Worm (Caenorhabditis elegans): ENCODE results near the gene F21G4.5.

Gene F21G4.5

ce11 chrX:9932226-9932773 is 26.4 kb downstream of the F21G4.5 start, which contains the start of gene tsp-21 (continued):
- TF ChIP-seq aptf-2 (GFP tag; conservative IDR thresholded peaks at IDR 0.05) (no peak), aptf-3 (GFP tag; IDR thresholded peaks at IDR 0.05) (no peak), B0035.1 (tag; optimal IDR thresholded peaks at IDR 0.05) (no peak), unc-62 (GFP tag; optimal IDR thresholded peaks at IDR 0.05) (no peak), gei-17 (GFP tag; optimal IDR thresholded peaks at IDR 0.05) (peak; percentile 77), hlh-12 (tag; optimal IDR thresholded peaks at IDR 0.05) (no peak), ceh-79 (tag; optimal IDR thresholded peaks at IDR 0.05) (no peak), nhr-120 (GFP tag; IDR thresholded peaks at IDR 0.05) (no peak), let-526 (GFP tag; IDR thresholded peaks at IDR 0.05) (0 out of 2 replicates have a peak, but pooled peaks have one; percentile 10), zfh-2 (GFP tag; conservative IDR thresholded peaks at IDR 0.05) (peak; percentile 83), lin-40 (tag; optimal IDR thresholded peaks at IDR 0.05) (peak; percentile 69), madf-3 (GFP tag; IDR thresholded peaks at IDR 0.05) (no peak), Y67H2A.10 (GFP tag; conservative IDR thresholded peaks at IDR 0.05) (no peak), ceh-91 (GFP tag; IDR thresholded peaks at IDR 0.05) (no peak), D2030.7 (GFP tag; IDR thresholded peaks at IDR 0.05) (no peak), madf-6 (GFP tag; IDR thresholded peaks at IDR 0.05) (no peak), nfya-1 (tag; optimal IDR thresholded peaks at IDR 0.05; ENCODE audit: borderline replicate concordance, insufficient read depth) (no peak), tbx-9 (tag; optimal IDR thresholded peaks at IDR 0.05; ENCODE audit: borderline replicate concordance) (no peak), hsf-1 (GFP tag; IDR thresholded peaks at IDR 0.05) (no peak), F49E8.2 (tag; optimal IDR thresholded peaks at IDR 0.05; ENCODE audit: insufficient read depth) (no peak), nhr-90 (tag; optimal IDR thresholded peaks at IDR 0.05) (peak; percentile 45), lsl-1 (GFP tag; optimal IDR thresholded peaks at IDR 0.05) (no peak), F57C9.4 (tag; optimal IDR thresholded peaks at IDR 0.05) (no peak), snpc-1.1 (tag; optimal IDR thresholded peaks at IDR 0.05; ENCODE audit: insufficient read depth) (no peak), attf-6 (GFP tag; IDR thresholded peaks at IDR 0.05) (no peak), Y53F4B.3 (GFP tag; IDR thresholded peaks at IDR 0.05) (no peak), mxl-1 (tag; optimal IDR thresholded peaks at IDR 0.05) (no peak), egrh-3 (GFP tag; IDR thresholded peaks at IDR 0.05) (peak; percentile 74), sdz-38 (tag; optimal IDR thresholded peaks at IDR 0.05) (no peak), B0019.2 (GFP tag; conservative IDR thresholded peaks at IDR 0.05) (no peak), nfya-2 (GFP tag; IDR thresholded peaks at IDR 0.05) (no peak), repo-1 (tag; optimal IDR thresholded peaks at IDR 0.05) (peak; percentile 44), ceh-27 (GFP tag; optimal IDR thresholded peaks at IDR 0.05) (peak; percentile 89), nhr-80 (tag; optimal IDR thresholded peaks at IDR 0.05) (peak; percentile 90), rpc-1 (optimal IDR thresholded peaks at IDR 0.05) (no peak), rpc-1 (tag; optimal IDR thresholded peaks at IDR 0.05) (no peak), F37B4.10 (GFP tag; IDR thresholded peaks at IDR 0.05) (no peak), C17E4.6 (GFP tag; IDR thresholded peaks at IDR 0.05) (peak; percentile 59; the same call in 1 of the 2 replicates)

- TF ChIP-seq Y53F4B.3 (GFP tag; IDR thresholded peaks at IDR 0.05), result no peak
Measured at ce11 chrX:9933291-9934008, 27.5 kb downstream of the F21G4.5 start.

All from whole organism, young adult.